Worm (Caenorhabditis elegans): ENCODE measurements around the gene Y5H2B.3.
"Not testable (repeated sequence)": the region's sequence is repeated elsewhere in the genome, so short reads cannot be mapped to it uniquely, and the experiment has no call there.

The Y5H2B.3 gene

ce11 chrV:2187864-2188345 lies at the start of gene Y5H2B.3:
Gene Y5H2B.3 (plus strand): TSS chrV:2188295.
- TF ChIP-seq ama-1 (optimal IDR thresholded peaks at IDR 0.05), result no peak
- TF ChIP-seq aly-1 (tag; optimal IDR thresholded peaks at IDR 0.05), result no peak
- TF ChIP-seq tbx-11 (GFP tag; IDR thresholded peaks at IDR 0.05), result no peak

ce11 chrV:2139918-2140317 lies 48.2 kb upstream of the Y5H2B.3 start, which contains the start of gene F22F7.7:
Gene F22F7.7 (minus strand): TSS chrV:2140042.
- TF ChIP-seq ets-7 (tag; optimal IDR thresholded peaks at IDR 0.05) (no peak), hmbx-1 (tag; optimal IDR thresholded peaks at IDR 0.05) (no peak), ceh-13 (GFP tag; optimal IDR thresholded peaks at IDR 0.05) (no peak), ceh-36 (tag; optimal IDR thresholded peaks at IDR 0.05) (no peak), tbx-11 (GFP tag; IDR thresholded peaks at IDR 0.05) (no peak), flt-1 (GFP tag; IDR thresholded peaks at IDR 0.05) (no peak)

ce11 chrV:2144408-2144807 lies 43.7 kb upstream of the Y5H2B.3 start, which contains the start of gene F22F7.12:
Gene F22F7.12 (minus strand): TSS chrV:2144508.
- not testable (repeated sequence) for TF ChIP-seq ama-1 (optimal IDR thresholded peaks at IDR 0.05); tbx-37 (GFP tag; conservative IDR thresholded peaks at IDR 0.05); scrt-1 (GFP tag; IDR thresholded peaks at IDR 0.05)

ce11 chrV:2146044-2146443 lies 42.1 kb upstream of the Y5H2B.3 start, which contains the start of gene str-52:
Gene str-52 (minus strand): TSS chrV:2146144.
- TF ChIP-seq tbx-37 (GFP tag; conservative IDR thresholded peaks at IDR 0.05), result no peak
- TF ChIP-seq ceh-13 (GFP tag; optimal IDR thresholded peaks at IDR 0.05), result no peak
- no peak for TF ChIP-seq tra-4 (tag; optimal IDR thresholded peaks at IDR 0.05)
- no peak for TF ChIP-seq B0310.2 (tag; optimal IDR thresholded peaks at IDR 0.05)
- no peak for TF ChIP-seq hmbx-1 (tag; optimal IDR thresholded peaks at IDR 0.05)
- no peak for TF ChIP-seq F13C5.2 (tag; optimal IDR thresholded peaks at IDR 0.05)
- no peak for TF ChIP-seq ama-1 (optimal IDR thresholded peaks at IDR 0.05)
- no peak for TF ChIP-seq flt-1 (GFP tag; IDR thresholded peaks at IDR 0.05)
- TF ChIP-seq aly-1 (tag; optimal IDR thresholded peaks at IDR 0.05), result no peak
- TF ChIP-seq ets-7 (tag; optimal IDR thresholded peaks at IDR 0.05), result no peak
- no peak for TF ChIP-seq scrt-1 (GFP tag; IDR thresholded peaks at IDR 0.05)
- TF ChIP-seq hmg-4 (GFP tag; optimal IDR thresholded peaks at IDR 0.05), result no peak
- TF ChIP-seq hnd-1 (tag; optimal IDR thresholded peaks at IDR 0.05), result no peak
- TF ChIP-seq ceh-36 (tag; optimal IDR thresholded peaks at IDR 0.05), result no peak
- no peak for TF ChIP-seq tbx-11 (GFP tag; IDR thresholded peaks at IDR 0.05)
- TF ChIP-seq pes-1 (GFP tag; IDR thresholded peaks at IDR 0.05), result no peak
- TF ChIP-seq sea-1 (GFP tag; conservative IDR thresholded peaks at IDR 0.05), result no peak

DNA sequence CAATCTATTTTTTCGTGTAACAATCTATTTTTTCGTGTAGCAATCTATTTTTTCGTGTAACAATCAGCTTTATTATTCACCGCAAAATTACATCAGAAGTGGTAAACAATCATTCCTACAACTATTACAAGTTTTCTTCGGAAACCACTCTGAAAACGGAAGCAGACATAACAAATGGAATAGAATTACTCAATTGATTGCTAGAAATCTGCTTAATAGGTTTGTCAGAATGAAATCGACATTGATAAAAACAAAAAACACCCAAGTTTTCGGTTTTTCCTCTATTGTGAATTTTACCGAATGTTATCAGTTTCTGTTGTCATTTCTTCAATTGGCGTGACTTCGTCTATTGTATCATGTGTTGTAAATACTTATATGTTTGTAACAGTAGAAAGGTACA lies 41.3 kb upstream of the Y5H2B.3 start, which contains the start of gene srbc-20:
Gene srbc-20, plus strand, starts transcription at position 301 of the 400 bp plus-strand sequence.
- TF ChIP-seq tra-4 (tag; optimal IDR thresholded peaks at IDR 0.05), result no peak

ce11 chrV:2149432-2149831 lies 38.7 kb upstream of the Y5H2B.3 start, which contains the start of gene C45H4.21:
Gene C45H4.21 (minus strand): TSS chrV:2149532.
- TF ChIP-seq hnd-1 (tag; optimal IDR thresholded peaks at IDR 0.05), result no peak

- TF ChIP-seq ceh-13 (GFP tag; optimal IDR thresholded peaks at IDR 0.05) (no peak), ets-7 (tag; optimal IDR thresholded peaks at IDR 0.05) (no peak), B0310.2 (tag; optimal IDR thresholded peaks at IDR 0.05) (no peak), ama-1 (optimal IDR thresholded peaks at IDR 0.05) (no peak), tbx-37 (GFP tag; conservative IDR thresholded peaks at IDR 0.05) (no peak)
Observed at ce11 chrV:2150876-2151275, 37.2 kb upstream of the Y5H2B.3 start, which contains the start of gene C45H4.13. Gene C45H4.13 (minus strand): TSS chrV:2150976.

DNA sequence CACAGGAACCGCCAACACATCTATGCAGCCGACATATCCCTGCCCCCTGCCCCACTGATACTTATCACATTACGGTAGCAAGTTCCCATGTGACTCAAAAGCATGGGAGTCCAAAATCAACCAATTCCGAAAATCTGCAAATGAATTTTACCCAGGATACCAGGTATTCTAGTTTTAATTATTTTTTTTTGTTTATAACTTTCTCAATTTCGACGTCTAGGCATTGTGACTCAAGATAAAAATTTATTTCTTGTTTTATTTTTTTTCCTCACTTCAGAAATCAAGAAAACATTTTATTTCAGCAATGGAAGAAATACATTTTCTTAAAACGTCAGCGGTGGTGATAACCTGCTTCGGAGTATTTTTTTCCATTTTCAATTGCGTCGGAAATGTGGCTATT lies 36.6 kb upstream of the Y5H2B.3 start, which contains the start of gene srbc-24:
Gene srbc-24, plus strand, starts transcription at position 301 of the 400 bp plus-strand sequence.
- TF ChIP-seq flt-1 (GFP tag; IDR thresholded peaks at IDR 0.05) (no peak), aly-1 (tag; optimal IDR thresholded peaks at IDR 0.05) (no peak), pes-1 (GFP tag; IDR thresholded peaks at IDR 0.05) (no peak), tbx-37 (GFP tag; conservative IDR thresholded peaks at IDR 0.05) (no peak), B0310.2 (tag; optimal IDR thresholded peaks at IDR 0.05) (no peak)

DNA sequence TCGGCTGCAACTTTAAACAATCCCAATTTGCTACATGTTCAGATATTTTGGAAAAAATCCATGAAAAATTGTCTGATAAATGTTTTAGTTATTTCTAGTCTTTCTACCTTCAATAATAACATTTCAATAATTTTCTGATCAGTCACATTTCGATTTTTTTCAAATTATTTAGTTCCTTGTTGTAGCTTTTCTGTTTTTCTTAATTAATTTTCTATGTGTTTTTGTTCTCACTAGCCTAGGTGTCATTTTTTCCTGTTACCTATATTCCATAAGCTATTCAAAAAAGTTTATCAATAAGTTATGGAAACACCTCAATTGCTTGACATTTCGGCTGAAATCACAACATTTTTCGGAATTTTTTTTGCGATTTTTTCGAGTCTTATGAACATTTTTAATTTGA lies 34.8 kb upstream of the Y5H2B.3 start, which contains the start of gene srbc-23:
Gene srbc-23, plus strand, starts transcription at position 301 of the 400 bp plus-strand sequence.
- TF ChIP-seq hnd-1 (tag; optimal IDR thresholded peaks at IDR 0.05), result no peak
- no peak for TF ChIP-seq ama-1 (optimal IDR thresholded peaks at IDR 0.05)
- no peak for TF ChIP-seq tra-4 (tag; optimal IDR thresholded peaks at IDR 0.05)
- no peak for TF ChIP-seq ceh-13 (GFP tag; optimal IDR thresholded peaks at IDR 0.05)
- no peak for TF ChIP-seq hmg-4 (GFP tag; optimal IDR thresholded peaks at IDR 0.05)
- TF ChIP-seq B0310.2 (tag; optimal IDR thresholded peaks at IDR 0.05), result no peak
- TF ChIP-seq scrt-1 (GFP tag; IDR thresholded peaks at IDR 0.05), result no peak
- TF ChIP-seq aly-1 (tag; optimal IDR thresholded peaks at IDR 0.05), result no peak
- TF ChIP-seq pes-1 (GFP tag; IDR thresholded peaks at IDR 0.05), result no peak
- no peak for TF ChIP-seq F13C5.2 (tag; optimal IDR thresholded peaks at IDR 0.05)
- TF ChIP-seq sea-1 (GFP tag; conservative IDR thresholded peaks at IDR 0.05), result no peak
- no peak for TF ChIP-seq tbx-37 (GFP tag; conservative IDR thresholded peaks at IDR 0.05)
- TF ChIP-seq tbx-11 (GFP tag; IDR thresholded peaks at IDR 0.05), result no peak
- no peak for TF ChIP-seq flt-1 (GFP tag; IDR thresholded peaks at IDR 0.05)
- TF ChIP-seq hmbx-1 (tag; optimal IDR thresholded peaks at IDR 0.05), result no peak
- no peak for TF ChIP-seq ceh-36 (tag; optimal IDR thresholded peaks at IDR 0.05)
- no peak for TF ChIP-seq ets-7 (tag; optimal IDR thresholded peaks at IDR 0.05)

All from whole organism, early embryonic.